Fruit fly (Drosophila melanogaster): ENCODE data around the gene Dnai2.

- TF ChIP-seq CG15336 (GFP tag; IDR thresholded peaks at IDR 0.05) (peak; percentile 95), fd59A (GFP tag; optimal IDR thresholded peaks at IDR 0.05) (peak; percentile 81), Sox102F (GFP tag; optimal IDR thresholded peaks at IDR 0.05) (peak; percentile 92), CG8319 (GFP tag; optimal IDR thresholded peaks at IDR 0.05) (peak; percentile 65), CG4318 (GFP tag; optimal IDR thresholded peaks at IDR 0.05) (peak; percentile 89), cyc (GFP tag; optimal IDR thresholded peaks at IDR 0.05) (peak; percentile 86), CG6163 (GFP tag; IDR thresholded peaks at IDR 0.05) (peak; percentile 96), CG10669 (GFP tag; optimal IDR thresholded peaks at IDR 0.05) (peak; percentile 92), net (GFP tag; optimal IDR thresholded peaks at IDR 0.05) (peak; percentile 94), Blimp-1 (GFP tag; optimal IDR thresholded peaks at IDR 0.05) (peak; percentile 65), Sox15 (GFP tag; optimal IDR thresholded peaks at IDR 0.05) (peak; percentile 85), Eip93F (GFP tag; optimal IDR thresholded peaks at IDR 0.05) (peak; percentile 19), CG6808 (GFP tag; optimal IDR thresholded peaks at IDR 0.05) (peak; percentile 88), Lpt (GFP tag; optimal IDR thresholded peaks at IDR 0.05) (peak; percentile 90)
These were observed 2.6 kb downstream of the Dnai2 start, which contains the start of gene Dph1 for dm6 chr3L:11696294-11697116.
